Worm (Caenorhabditis elegans) whole organism, young adult: ENCODE measurements around the gene T24C12.4.
A peak's percentile ranks its signal among the peaks of the same experiment; 100 is the strongest.

ENCODE experiments used
- B0336.3 ChIP-seq: fragments of 200-800 bp; sonication (Bioruptor generic); IDR thresholded peaks from 2 replicates; pipeline ENCODE4 v1.3.6; 2022; ENCODE audit warnings: missing genetic modification characterization, missing compliant biosample characterization
- C06A6.2 ChIP-seq: fragments of 200-800 bp; sonication (Bioruptor generic); conservative IDR thresholded peaks from 2 replicates; pipeline ENCODE4 v1.3.6; 2022; ENCODE audit warnings: missing genetic modification characterization, missing compliant biosample characterization
- F39B2.1 ChIP-seq: fragments of 200-800 bp; sonication (Bioruptor generic); IDR thresholded peaks from 2 replicates; pipeline ENCODE4 v1.3.6; 2022; ENCODE audit warnings: missing genetic modification reagents, missing genetic modification characterization, missing compliant biosample characterization
- K12H6.12 ChIP-seq: fragments of 200-800 bp; sonication (Bioruptor generic); optimal IDR thresholded peaks from 2 replicates; lab custom pipeline; 2018; ENCODE audit warnings: mild to moderate bottlenecking, missing genetic modification characterization, missing compliant biosample characterization
- Y53F4B.3 ChIP-seq: fragments of 200-800 bp; sonication (Bioruptor generic); IDR thresholded peaks from 2 replicates; pipeline ENCODE4 v1.3.6; 2022; ENCODE audit warnings: missing genetic modification reagents, missing genetic modification characterization, missing compliant biosample characterization
- Y67H2A.10 ChIP-seq: fragments of 200-800 bp; sonication (Bioruptor generic); conservative IDR thresholded peaks from 2 replicates; pipeline ENCODE4 v1.3.6; 2022; ENCODE audit warnings: missing genetic modification reagents, missing genetic modification characterization, missing compliant biosample characterization
- akir-1 ChIP-seq: fragments of 200-800 bp; sonication (Bioruptor generic); optimal IDR thresholded peaks from 2 replicates; lab custom pipeline; 2018; ENCODE audit warnings: mild to moderate bottlenecking, missing genetic modification characterization, moderate library complexity, missing compliant biosample characterization
- attf-3 ChIP-seq: fragments of 200-800 bp; sonication (Bioruptor generic); conservative IDR thresholded peaks from 2 replicates; pipeline ENCODE4 v1.3.6; 2022; ENCODE audit warnings: missing genetic modification reagents, missing genetic modification characterization, missing compliant biosample characterization
- ccch-3 ChIP-seq: fragments of 200-800 bp; sonication (Bioruptor generic); optimal IDR thresholded peaks from 2 replicates; lab custom pipeline; 2018; ENCODE audit warnings: mild to moderate bottlenecking, missing genetic modification characterization, missing compliant biosample characterization
- cebp-1 ChIP-seq, 2 experiments: fragments of 200-800 bp in 1 of 2; sonication (Bioruptor generic) in 1 of 2; sonication (generic microtip) in 1 of 2; IDR thresholded peaks in 1 of 2; optimal IDR thresholded peaks in 1 of 2; 2 replicates each; pipeline versions ENCODE4 v1.3.6 to Lab custom; 2017 to 2022; ENCODE audit warnings: missing compliant biosample characterization in 2 of 2, missing genetic modification characterization in 2 of 2, mild to moderate bottlenecking in 1 of 2, missing genetic modification reagents in 1 of 2, moderate library complexity in 1 of 2
- ceh-27 ChIP-seq: fragments of 200-800 bp; sonication (Bioruptor generic); optimal IDR thresholded peaks from 2 replicates; lab custom pipeline; 2018; ENCODE audit warnings: mild to moderate bottlenecking, missing genetic modification characterization, moderate library complexity, missing compliant biosample characterization
- ceh-40 ChIP-seq: fragments of 200-800 bp; sonication (Bioruptor generic); IDR thresholded peaks from 2 replicates; pipeline ENCODE4 v1.3.6; 2022; ENCODE audit warnings: missing genetic modification characterization, missing compliant biosample characterization
- egl-44 ChIP-seq: fragments of 200-800 bp; sonication (Bioruptor generic); IDR thresholded peaks from 2 replicates; pipeline ENCODE4 v1.3.6; 2022; ENCODE audit warnings: missing genetic modification reagents, missing genetic modification characterization, missing compliant biosample characterization
- egrh-3 ChIP-seq: fragments of 200-800 bp; sonication (Bioruptor generic); IDR thresholded peaks from 2 replicates; pipeline ENCODE4 v1.3.6; 2022; ENCODE audit warnings: missing genetic modification reagents, missing genetic modification characterization, missing compliant biosample characterization
- gei-17 ChIP-seq: fragments of 200-800 bp; sonication (Bioruptor generic); optimal IDR thresholded peaks from 2 replicates; lab custom pipeline; 2018; ENCODE audit warnings: mild to moderate bottlenecking, missing genetic modification characterization, missing compliant biosample characterization
- lir-1 ChIP-seq: fragments of 200-800 bp; sonication (Bioruptor generic); conservative IDR thresholded peaks from 2 replicates; pipeline ENCODE4 v1.3.6; 2022; ENCODE audit warnings: missing genetic modification reagents, missing genetic modification characterization, missing compliant biosample characterization
- madf-10 ChIP-seq: sonication (generic microtip); optimal IDR thresholded peaks from 2 replicates; lab custom pipeline; 2016; ENCODE audit warnings: mild to moderate bottlenecking, missing genetic modification characterization, missing compliant biosample characterization
- madf-3 ChIP-seq: fragments of 200-800 bp; sonication (Bioruptor generic); IDR thresholded peaks from 2 replicates; pipeline ENCODE4 v1.3.6; 2022; ENCODE audit warnings: missing genetic modification reagents, missing genetic modification characterization, missing compliant biosample characterization
- madf-6 ChIP-seq: fragments of 200-800 bp; sonication (Bioruptor generic); IDR thresholded peaks from 2 replicates; pipeline ENCODE4 v1.3.6; 2022; ENCODE audit warnings: missing genetic modification reagents, missing genetic modification characterization, missing compliant biosample characterization
- madf-8 ChIP-seq: fragments of 200-800 bp; sonication (Bioruptor generic); conservative IDR thresholded peaks from 2 replicates; pipeline ENCODE4 v1.3.6; 2022; ENCODE audit warnings: missing genetic modification reagents, missing genetic modification characterization, missing compliant biosample characterization
- mel-28 ChIP-seq: sonication (generic microtip); optimal IDR thresholded peaks from 2 replicates; lab custom pipeline; 2016; ENCODE audit warnings: borderline replicate concordance, mild to moderate bottlenecking, missing genetic modification characterization, missing compliant biosample characterization
- nfyb-1 ChIP-seq: fragments of 200-800 bp; sonication (Bioruptor generic); IDR thresholded peaks from 2 replicates; pipeline ENCODE4 v1.3.6; 2022; ENCODE audit warnings: missing genetic modification reagents, missing genetic modification characterization, missing compliant biosample characterization
- nhr-27 ChIP-seq: fragments of 200-800 bp; sonication (Bioruptor generic); optimal IDR thresholded peaks from 2 replicates; lab custom pipeline; 2018; ENCODE audit warnings: mild to moderate bottlenecking, missing genetic modification characterization, moderate library complexity, missing compliant biosample characterization
- pbrm-1 ChIP-seq: fragments of 200-800 bp; sonication (Bioruptor generic); IDR thresholded peaks from 2 replicates; pipeline ENCODE4 v1.3.6; 2022; ENCODE audit warnings: missing genetic modification reagents, missing genetic modification characterization, missing compliant biosample characterization
- rcor-1 ChIP-seq: fragments of 200-800 bp; sonication (Bioruptor generic); IDR thresholded peaks from 2 replicates; pipeline ENCODE4 v1.3.6; 2022; ENCODE audit warnings: missing genetic modification reagents, missing genetic modification characterization, missing compliant biosample characterization
- rec-8 ChIP-seq, 2 experiments: sonication (generic microtip); optimal IDR thresholded peaks; 2 replicates each; lab custom pipeline; 2016; ENCODE audit warnings: mild to moderate bottlenecking in 2 of 2, missing genetic modification characterization in 2 of 2, missing genetic modification reagents in 2 of 2, missing genotype in 2 of 2, missing biosample characterization in 1 of 2, missing compliant biosample characterization in 1 of 2, moderate library complexity in 1 of 2
- sea-2 ChIP-seq: fragments of 200-800 bp; sonication (Bioruptor generic); IDR thresholded peaks from 2 replicates; pipeline ENCODE4 v1.3.6; 2022; ENCODE audit warnings: missing genetic modification characterization, missing compliant biosample characterization
- snpc-1.3 ChIP-seq: sonication (generic microtip); optimal IDR thresholded peaks from 2 replicates; lab custom pipeline; 2017; ENCODE audit warnings: missing genetic modification characterization, mild to moderate bottlenecking, missing compliant biosample characterization, antibody characterized with exemption, moderate library complexity, missing genotype, missing genetic modification reagents; ENCODE audit not compliant: insufficient read depth
- snpc-4 ChIP-seq, 5 experiments: fragments of 150-350 bp in 1 of 5; sonication (generic microtip) in 4 of 5; optimal IDR thresholded peaks; 2 replicates each; lab custom pipeline; 2014 to 2018; ENCODE audit warnings: missing genetic modification characterization in 5 of 5, missing biosample characterization in 3 of 5, antibody characterized with exemption in 2 of 5, mild to moderate bottlenecking in 2 of 5, missing compliant biosample characterization in 2 of 5, missing genotype in 2 of 5, moderate library complexity in 2 of 5, missing genetic modification reagents in 1 of 5
- tbp1 ChIP-seq: fragments of 200-800 bp; sonication (Bioruptor generic); optimal IDR thresholded peaks from 2 replicates; lab custom pipeline; 2018; ENCODE audit warnings: mild to moderate bottlenecking, missing genetic modification characterization, missing compliant biosample characterization
- tbx-9 ChIP-seq: sonication (generic microtip); optimal IDR thresholded peaks from 2 replicates; lab custom pipeline; 2016; ENCODE audit warnings: borderline replicate concordance, missing genetic modification characterization, inconsistent platforms, missing compliant biosample characterization
- unc-130 ChIP-seq: sonication (generic microtip); optimal IDR thresholded peaks from 2 replicates; lab custom pipeline; 2016; ENCODE audit warnings: missing genetic modification reagents, missing genetic modification characterization, missing compliant biosample characterization
- zfh-2 ChIP-seq: fragments of 200-800 bp; sonication (Bioruptor generic); conservative IDR thresholded peaks from 2 replicates; pipeline ENCODE4 v1.3.6; 2022; ENCODE audit warnings: missing genetic modification reagents, missing genetic modification characterization, missing compliant biosample characterization
- ztf-25 ChIP-seq: fragments of 200-800 bp; sonication (Bioruptor generic); IDR thresholded peaks from 2 replicates; pipeline ENCODE4 v1.3.6; 2022; ENCODE audit warnings: missing genetic modification reagents, missing genetic modification characterization, missing compliant biosample characterization

T24C12.4 gene

ce11 chrX:2226875-2227355 is 22.1 kb upstream of the T24C12.4 start (continued):
- no peak; the same call in 1 of the 2 replicates for TF ChIP-seq madf-6
- peak; percentile 79 for TF ChIP-seq rcor-1
- 0 out of 2 replicates have a peak, but pooled peaks have one; percentile 39 for TF ChIP-seq attf-3 (GFP tag; lab: Robert Waterston, UW)

- TF ChIP-seq gei-17 (GFP tag; lab: Kevin White, UChicago) (no peak), lir-1 (GFP tag; lab: Robert Waterston, UW) (no peak)
Measured at ce11 chrX:2220850-2221249, 16.0 kb upstream of the T24C12.4 start, which contains the start of gene hex-1. Gene hex-1 (plus strand): TSS chrX:2221150.

ce11 chrX:2219453-2219852 is 14.6 kb upstream of the T24C12.4 start:
- TF ChIP-seq K12H6.12 (tag; lab: Kevin White, UChicago) (no peak), ceh-40 (GFP tag; lab: Robert Waterston, UW) (0 out of 2 replicates have a peak, but pooled peaks have one; percentile 33), Y53F4B.3 (GFP tag; lab: Robert Waterston, UW) (no peak), C06A6.2 (GFP tag; lab: Robert Waterston, UW) (no peak), madf-3 (no peak), mel-28 (no peak), ccch-3 (no peak), egrh-3 (GFP tag; lab: Robert Waterston, UW) (peak; percentile 67; the same call in 1 of the 2 replicates), egl-44 (GFP tag; lab: Robert Waterston, UW) (no peak), tbx-9 (tag; lab: Kevin White, UChicago) (no peak), madf-10 (tag; lab: Kevin White, UChicago) (no peak), nhr-27 (tag; lab: Kevin White, UChicago) (no peak), zfh-2 (GFP tag; lab: Robert Waterston, UW) (peak; percentile 80), unc-130 (no peak), snpc-4 (GFP tag; optimal IDR thresholded peaks at IDR 0.05; lab: Kevin White, UChicago) (no peak), snpc-4 (tag; optimal IDR thresholded peaks at IDR 0.05; lab: Kevin White, UChicago) (peak in 2 of 4 experiments; percentile 79 to 83), akir-1 (no peak), rec-8 (tag; optimal IDR thresholded peaks at IDR 0.05; lab: Kevin White, UChicago) (no peak)

ce11 chrX:2219006-2219405 is 14.1 kb upstream of the T24C12.4 start:
- no peak for TF ChIP-seq madf-8 (GFP tag; lab: Robert Waterston, UW)
- TF ChIP-seq cebp-1 (GFP tag; IDR thresholded peaks at IDR 0.05; lab: Robert Waterston, UW) = no peak
- TF ChIP-seq cebp-1 (tag; optimal IDR thresholded peaks at IDR 0.05; lab: Kevin White, UChicago) = peak; percentile 37

ce11 chrX:2216662-2217061 is 11.8 kb upstream of the T24C12.4 start:
- no peak for TF ChIP-seq tbp1 (GFP tag; lab: Kevin White, UChicago)
- TF ChIP-seq ztf-25 (GFP tag; lab: Robert Waterston, UW) = 0 out of 2 replicates have a peak, but pooled peaks have one; percentile 50
- 0 out of 2 replicates have a peak, but pooled peaks have one; percentile 39 for TF ChIP-seq nfyb-1
- TF ChIP-seq snpc-1.3 (tag; lab: Kevin White, UChicago) = no peak
- no peak for TF ChIP-seq B0336.3
- TF ChIP-seq egrh-3 (GFP tag; lab: Robert Waterston, UW) = peak; percentile 62; the same call in 1 of the 2 replicates
- TF ChIP-seq pbrm-1 (GFP tag; lab: Robert Waterston, UW) = no peak
- peak; percentile 81 for TF ChIP-seq zfh-2 (GFP tag; lab: Robert Waterston, UW)
- peak; percentile 34 for TF ChIP-seq ceh-27 (GFP tag; lab: Kevin White, UChicago)
- TF ChIP-seq madf-6 = 0 out of 2 replicates have a peak, but pooled peaks have one; percentile 15
- no peak for TF ChIP-seq F39B2.1
- TF ChIP-seq Y67H2A.10 (GFP tag; lab: Robert Waterston, UW) = no peak
- 0 out of 2 replicates have a peak, but pooled peaks have one; percentile 13 for TF ChIP-seq C06A6.2 (GFP tag; lab: Robert Waterston, UW)
- 0 out of 2 replicates have a peak, but pooled peaks have one; percentile 44 for TF ChIP-seq sea-2
